Worm (Caenorhabditis elegans): ENCODE data around the gene B0410.1.

Gene B0410.1

ce11 chrX:2922602-2923203 is 28.3 kb downstream of the B0410.1 start:
- TF ChIP-seq unc-62 (GFP tag; optimal IDR thresholded peaks at IDR 0.05), result no peak

ce11 chrX:2923888-2924287 is 29.5 kb downstream of the B0410.1 start, which contains the start of gene hst-3.2:
hst-3.2 (minus strand) TSS chrX:2923988.
- TF ChIP-seq unc-62 (GFP tag; optimal IDR thresholded peaks at IDR 0.05), result no peak

- TF ChIP-seq unc-62 (GFP tag; optimal IDR thresholded peaks at IDR 0.05), result no peak
These were observed 30.1 kb downstream of the B0410.1 start for ce11 chrX:2924438-2924837.

DNA sequence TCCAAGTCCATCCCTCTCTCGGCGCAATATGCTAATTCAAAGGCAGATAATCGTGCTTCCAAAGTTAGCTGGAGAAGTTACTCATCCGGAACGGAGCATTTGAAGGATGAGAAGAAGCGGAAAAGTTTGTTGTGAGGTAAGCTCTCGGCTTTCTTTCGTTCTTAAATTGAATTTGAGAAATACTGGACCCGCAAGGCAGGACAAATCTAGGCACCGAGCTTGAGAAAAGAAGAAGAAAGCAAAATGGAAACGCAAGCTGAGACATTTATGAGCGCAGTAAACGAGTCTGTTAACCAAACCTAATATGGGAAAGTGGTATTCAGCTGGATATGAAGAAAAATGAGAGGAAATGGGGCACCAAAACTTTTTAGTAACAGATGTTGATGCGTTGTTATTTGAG is 31.6 kb downstream of the B0410.1 start:
- TF ChIP-seq unc-62 (GFP tag; optimal IDR thresholded peaks at IDR 0.05), result no peak

ce11 chrX:2927576-2927975 is 33.2 kb downstream of the B0410.1 start:
- TF ChIP-seq unc-62 (GFP tag; optimal IDR thresholded peaks at IDR 0.05), result no peak

- no peak for TF ChIP-seq unc-62 (GFP tag; optimal IDR thresholded peaks at IDR 0.05)
These were observed 33.7 kb downstream of the B0410.1 start for ce11 chrX:2928089-2928488.

DNA sequence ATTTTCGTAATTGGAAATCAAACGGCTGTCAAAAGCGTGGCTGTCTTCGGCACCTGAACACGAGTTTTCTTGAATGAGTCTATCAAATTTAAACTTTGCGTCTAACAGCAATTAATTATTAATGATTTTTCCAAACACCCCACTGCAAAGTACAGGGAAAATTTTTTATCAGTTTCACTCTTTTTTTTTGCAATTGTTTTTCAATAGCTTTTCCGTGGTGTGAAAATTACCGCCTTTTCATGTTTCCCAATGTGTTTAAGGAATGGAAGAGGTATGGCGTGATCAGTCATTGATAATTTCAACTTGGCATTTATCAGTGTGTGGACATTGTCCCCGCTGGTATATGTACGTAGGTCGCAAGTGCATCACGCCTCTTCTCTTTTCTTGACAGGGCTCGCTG is 37.5 kb downstream of the B0410.1 start:
- TF ChIP-seq unc-62 (GFP tag; optimal IDR thresholded peaks at IDR 0.05), result no peak

ce11 chrX:2933061-2933460 is 38.7 kb downstream of the B0410.1 start, which contains the start of gene fard-1:
fard-1 (plus strand) TSS chrX:2933361.
- TF ChIP-seq unc-62 (GFP tag; optimal IDR thresholded peaks at IDR 0.05), result no peak

DNA sequence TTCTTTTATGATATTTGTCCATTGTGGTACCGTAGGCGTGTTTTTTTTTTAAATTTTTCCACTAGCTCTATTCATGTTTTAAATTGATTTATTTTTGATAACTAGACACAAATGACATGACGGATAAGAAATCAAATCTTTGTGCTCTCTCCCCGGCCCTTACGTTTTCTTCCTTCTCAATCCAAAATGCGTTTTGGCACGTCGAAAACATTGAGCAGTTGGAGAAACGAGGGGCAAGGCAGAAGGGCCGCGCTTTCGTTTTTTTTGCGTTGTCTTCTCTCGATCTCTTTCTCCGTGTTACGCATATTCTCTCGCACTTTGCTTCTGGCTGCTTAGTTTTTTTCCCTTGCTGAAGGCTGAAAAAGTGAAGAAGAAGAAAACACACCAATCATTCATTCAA is 44.7 kb downstream of the B0410.1 start:
- no peak for TF ChIP-seq unc-62 (GFP tag; optimal IDR thresholded peaks at IDR 0.05)

DNA sequence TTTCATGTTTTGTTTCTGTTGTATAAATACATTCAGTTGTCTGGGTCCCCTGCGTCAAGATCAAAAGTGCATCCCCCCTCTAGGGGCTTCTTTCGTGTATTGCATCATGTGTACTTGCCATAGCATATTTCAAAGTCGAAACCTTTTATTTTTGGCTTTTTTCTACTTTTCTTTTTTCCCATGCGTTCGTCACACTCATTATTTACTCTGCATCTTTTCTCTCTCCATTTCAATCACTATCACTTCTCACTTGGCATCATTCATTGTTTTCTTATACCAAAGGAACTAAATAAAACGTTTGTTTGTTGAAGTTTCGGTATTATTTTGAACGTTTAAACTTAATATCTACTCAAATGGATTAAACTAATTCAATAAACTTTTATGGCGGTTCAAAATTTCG is 45.2 kb downstream of the B0410.1 start:
- no peak for TF ChIP-seq unc-62 (GFP tag; optimal IDR thresholded peaks at IDR 0.05)

ce11 chrX:2940572-2940971 is 46.2 kb downstream of the B0410.1 start, which contains the start of gene pfk-1.1:
pfk-1.1 (plus strand) TSS chrX:2940872.
- TF ChIP-seq unc-62 (GFP tag; optimal IDR thresholded peaks at IDR 0.05), result no peak

DNA sequence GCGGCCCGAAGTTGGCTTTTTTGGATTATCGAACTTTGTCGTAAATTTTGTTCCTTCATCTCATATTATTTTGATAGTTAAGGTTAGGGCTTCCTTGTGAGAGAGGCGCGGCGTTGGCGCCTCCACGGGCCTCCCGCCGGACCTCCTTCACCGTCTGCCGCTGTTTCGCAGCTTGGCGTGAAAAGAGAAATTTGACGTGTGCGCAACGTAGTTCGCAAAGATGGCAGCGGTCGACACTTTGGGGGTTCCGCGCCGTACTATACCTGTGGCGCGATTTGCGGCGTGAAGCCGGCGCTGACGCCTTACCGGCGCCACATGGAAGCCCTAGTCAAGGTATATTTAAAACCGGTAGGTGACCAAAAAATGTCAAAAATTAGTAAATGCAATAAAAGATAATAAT is 48.0 kb downstream of the B0410.1 start:
- TF ChIP-seq unc-62 (GFP tag; optimal IDR thresholded peaks at IDR 0.05), result no peak

ce11 chrX:2943611-2944010 is 49.2 kb downstream of the B0410.1 start:
- TF ChIP-seq unc-62 (GFP tag; optimal IDR thresholded peaks at IDR 0.05), result no peak

Measured in whole organism, dauer.